Worm (Caenorhabditis elegans): Measurements from ENCODE around the gene F52H3.11.

The F52H3.11 gene

DNA sequence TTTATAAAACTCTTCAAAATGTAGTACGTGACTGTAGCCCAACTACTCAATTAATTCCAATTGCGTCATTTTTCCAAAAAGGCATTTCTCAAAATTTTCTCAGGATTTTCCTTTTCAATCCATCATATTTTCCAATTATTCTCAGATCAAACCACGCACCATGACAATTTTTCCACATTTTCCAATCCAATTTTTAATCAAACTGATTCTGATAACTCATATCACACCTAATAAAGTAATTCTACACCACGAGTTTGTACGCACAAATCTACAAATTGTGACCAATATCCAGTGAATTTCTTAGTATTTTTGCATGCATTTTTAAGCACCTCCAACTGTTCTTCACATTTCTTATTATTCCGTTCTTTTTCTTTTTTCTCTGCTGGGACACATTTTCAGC, 6.5 kb upstream of the F52H3.11 start:
- TF ChIP-seq T22C8.4 (GFP tag; IDR thresholded peaks at IDR 0.05) (no peak), ztf-23 (GFP tag; IDR thresholded peaks at IDR 0.05) (no peak), flt-1 (GFP tag; IDR thresholded peaks at IDR 0.05) (no peak), ref-1 (GFP tag; conservative IDR thresholded peaks at IDR 0.05) (no peak), cog-1 (tag; optimal IDR thresholded peaks at IDR 0.05) (no peak), ztf-29 (GFP tag; IDR thresholded peaks at IDR 0.05) (no peak), tab-1 (GFP tag; IDR thresholded peaks at IDR 0.05) (no peak), klf-2 (GFP tag; conservative IDR thresholded peaks at IDR 0.05) (no peak), med-1 (GFP tag; optimal IDR thresholded peaks at IDR 0.05; ENCODE audit: insufficient read depth) (no peak)

ce11 chrII:10048568-10048967, 3.6 kb upstream of the F52H3.11 start, which contains the start of gene flp-4:
Gene flp-4, plus strand, starts transcription at chrII:10048868.
- TF ChIP-seq tab-1 (GFP tag; IDR thresholded peaks at IDR 0.05) (no peak), med-1 (GFP tag; optimal IDR thresholded peaks at IDR 0.05; ENCODE audit: insufficient read depth) (no peak), ztf-29 (GFP tag; IDR thresholded peaks at IDR 0.05) (no peak), ref-1 (GFP tag; conservative IDR thresholded peaks at IDR 0.05) (no peak), ztf-23 (GFP tag; IDR thresholded peaks at IDR 0.05) (no peak), cog-1 (tag; optimal IDR thresholded peaks at IDR 0.05) (no peak), flt-1 (GFP tag; IDR thresholded peaks at IDR 0.05) (no peak), T22C8.4 (GFP tag; IDR thresholded peaks at IDR 0.05) (no peak), klf-2 (GFP tag; conservative IDR thresholded peaks at IDR 0.05) (no peak)

ce11 chrII:10045670-10046069, 707 bp upstream of the F52H3.11 start:
- TF ChIP-seq T22C8.4 (GFP tag; IDR thresholded peaks at IDR 0.05) (no peak), tab-1 (GFP tag; IDR thresholded peaks at IDR 0.05) (no peak), ztf-29 (GFP tag; IDR thresholded peaks at IDR 0.05) (no peak), cog-1 (tag; optimal IDR thresholded peaks at IDR 0.05) (no peak), flt-1 (GFP tag; IDR thresholded peaks at IDR 0.05) (no peak), ztf-23 (GFP tag; IDR thresholded peaks at IDR 0.05) (no peak), klf-2 (GFP tag; conservative IDR thresholded peaks at IDR 0.05) (no peak)

DNA sequence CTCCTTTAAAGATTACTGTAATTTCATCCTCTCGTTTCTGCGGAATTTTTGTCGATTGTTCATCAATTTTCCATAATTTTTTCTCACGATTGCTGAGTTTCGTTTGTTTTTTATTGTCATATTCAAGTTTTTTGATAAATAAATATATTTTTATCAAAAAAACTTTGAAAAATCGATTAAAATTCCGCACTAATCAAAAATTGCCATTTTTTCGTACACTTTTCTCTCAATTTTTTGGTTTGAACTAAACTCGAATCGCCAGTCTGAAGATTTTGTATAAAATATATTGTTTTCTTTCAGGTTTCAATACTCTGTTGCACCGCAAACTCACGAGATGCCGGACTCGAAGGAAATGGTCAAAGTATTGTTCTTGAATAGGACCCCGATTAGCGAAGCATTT, 4.1 kb downstream of the F52H3.11 start, which contains the start of gene ogr-2:
Gene ogr-2 (plus strand): TSS at position 301 of the 400 bp plus-strand sequence.
- TF ChIP-seq ztf-23 (GFP tag; IDR thresholded peaks at IDR 0.05) (no peak), T22C8.4 (GFP tag; IDR thresholded peaks at IDR 0.05) (no peak), ref-1 (GFP tag; conservative IDR thresholded peaks at IDR 0.05) (no peak), tab-1 (GFP tag; IDR thresholded peaks at IDR 0.05) (no peak), klf-2 (GFP tag; conservative IDR thresholded peaks at IDR 0.05) (no peak), med-1 (GFP tag; optimal IDR thresholded peaks at IDR 0.05; ENCODE audit: insufficient read depth) (no peak), cog-1 (tag; optimal IDR thresholded peaks at IDR 0.05) (no peak), ztf-29 (GFP tag; IDR thresholded peaks at IDR 0.05) (no peak)

DNA sequence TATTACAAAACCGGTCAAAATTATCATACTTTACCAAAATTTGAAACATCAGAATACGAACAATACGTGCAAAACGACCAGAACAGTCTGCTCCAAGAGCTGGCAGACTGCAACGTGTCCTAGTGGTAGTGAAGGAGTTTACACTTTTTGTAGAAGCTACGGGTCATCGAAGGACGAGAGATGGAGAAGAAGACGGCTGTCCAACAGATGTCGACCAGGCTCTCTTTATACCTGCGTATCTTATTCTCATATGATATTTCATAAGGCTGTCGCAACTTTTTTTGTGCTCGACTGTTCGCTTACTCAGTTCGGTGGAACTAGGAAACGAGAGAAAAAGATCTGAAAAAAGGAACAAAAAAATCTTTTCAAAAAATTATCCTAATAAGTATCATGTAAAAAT, 5.2 kb downstream of the F52H3.11 start, which contains the start of gene let-268:
Gene let-268 (minus strand): TSS at position 182 of the 400 bp plus-strand sequence.
- TF ChIP-seq med-1 (GFP tag; optimal IDR thresholded peaks at IDR 0.05; ENCODE audit: insufficient read depth), result no peak
- TF ChIP-seq flt-1 (GFP tag; IDR thresholded peaks at IDR 0.05), result no peak
- TF ChIP-seq ztf-29 (GFP tag; IDR thresholded peaks at IDR 0.05), result no peak
- TF ChIP-seq klf-2 (GFP tag; conservative IDR thresholded peaks at IDR 0.05), result no peak

ce11 chrII:10035425-10035824, 9.5 kb downstream of the F52H3.11 start:
- TF ChIP-seq T22C8.4 (GFP tag; IDR thresholded peaks at IDR 0.05) (no peak), cog-1 (tag; optimal IDR thresholded peaks at IDR 0.05) (no peak)

DNA sequence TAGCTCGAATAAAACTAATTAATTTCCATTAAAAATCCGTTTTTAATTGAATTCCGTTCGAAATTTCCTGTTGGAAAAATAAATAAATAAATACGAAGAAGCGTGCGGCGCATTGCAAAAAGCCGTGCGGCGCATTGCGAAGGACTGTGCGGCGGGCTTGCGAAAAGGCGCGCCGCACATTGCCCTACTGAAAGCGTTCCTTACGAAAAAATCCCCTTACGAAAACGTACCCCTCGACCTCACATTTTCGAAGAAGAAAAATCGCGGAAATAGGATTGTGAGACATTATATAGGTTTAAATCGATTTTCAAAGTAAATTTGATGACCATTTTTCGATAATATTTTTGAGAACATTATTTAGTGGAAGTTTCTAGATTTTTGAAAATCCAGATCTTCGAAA, 10.2 kb downstream of the F52H3.11 start:
- TF ChIP-seq tab-1 (GFP tag; IDR thresholded peaks at IDR 0.05), result 0 out of 2 replicates have a peak, but pooled peaks have one; percentile 40
- peak; percentile 73 for TF ChIP-seq ztf-23 (GFP tag; IDR thresholded peaks at IDR 0.05)
- TF ChIP-seq klf-2 (GFP tag; conservative IDR thresholded peaks at IDR 0.05), result peak; percentile 88
- peak; percentile 78; the same call in 1 of the 2 replicates for TF ChIP-seq flt-1 (GFP tag; IDR thresholded peaks at IDR 0.05)

ce11 chrII:10033163-10033871, 11.6 kb downstream of the F52H3.11 start, which contains the start of gene mtcu-2:
Gene mtcu-2, minus strand, starts transcription at chrII:10033213.
- TF ChIP-seq klf-2 (GFP tag; conservative IDR thresholded peaks at IDR 0.05) (peak; percentile 91), tab-1 (GFP tag; IDR thresholded peaks at IDR 0.05) (peak; percentile 79), ref-1 (GFP tag; conservative IDR thresholded peaks at IDR 0.05) (peak; percentile 56; the same call in 1 of the 2 replicates), T22C8.4 (GFP tag; IDR thresholded peaks at IDR 0.05) (peak; percentile 79), ztf-29 (GFP tag; IDR thresholded peaks at IDR 0.05) (peak; percentile 91), flt-1 (GFP tag; IDR thresholded peaks at IDR 0.05) (peak; percentile 94), ztf-23 (GFP tag; IDR thresholded peaks at IDR 0.05) (peak; percentile 98)

DNA sequence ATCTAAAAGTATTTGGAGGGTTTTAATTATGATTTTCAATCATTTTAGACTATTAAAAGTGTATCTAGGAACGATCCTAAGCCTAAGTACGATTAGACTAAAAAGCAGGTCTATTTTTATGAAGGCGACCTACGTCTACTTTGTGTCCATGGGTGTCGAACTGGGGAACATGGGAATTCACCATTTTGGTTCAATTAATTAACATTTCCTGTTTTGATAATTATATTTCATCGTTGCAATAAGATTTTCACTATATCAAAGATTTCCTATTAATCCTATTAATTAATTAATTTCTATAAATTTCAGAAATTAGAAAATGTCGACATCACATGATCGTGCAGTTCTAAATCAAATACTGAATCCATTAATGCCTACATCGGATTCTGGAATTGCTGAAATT, 15.1 kb downstream of the F52H3.11 start, which contains the start of gene ttc-36:
Gene ttc-36 (plus strand): TSS at position 301 of the 400 bp plus-strand sequence.
- no peak for TF ChIP-seq ztf-29 (GFP tag; IDR thresholded peaks at IDR 0.05)
- no peak for TF ChIP-seq T22C8.4 (GFP tag; IDR thresholded peaks at IDR 0.05)
- no peak for TF ChIP-seq ref-1 (GFP tag; conservative IDR thresholded peaks at IDR 0.05)
- TF ChIP-seq flt-1 (GFP tag; IDR thresholded peaks at IDR 0.05), result no peak
- TF ChIP-seq ztf-23 (GFP tag; IDR thresholded peaks at IDR 0.05), result no peak
- no peak for TF ChIP-seq med-1 (GFP tag; optimal IDR thresholded peaks at IDR 0.05; ENCODE audit: insufficient read depth)
- no peak for TF ChIP-seq klf-2 (GFP tag; conservative IDR thresholded peaks at IDR 0.05)
- TF ChIP-seq tab-1 (GFP tag; IDR thresholded peaks at IDR 0.05), result no peak

ce11 chrII:10029044-10029443, 15.9 kb downstream of the F52H3.11 start:
- TF ChIP-seq klf-2 (GFP tag; conservative IDR thresholded peaks at IDR 0.05) (no peak), ref-1 (GFP tag; conservative IDR thresholded peaks at IDR 0.05) (no peak), med-1 (GFP tag; optimal IDR thresholded peaks at IDR 0.05; ENCODE audit: insufficient read depth) (no peak), ztf-29 (GFP tag; IDR thresholded peaks at IDR 0.05) (no peak), tab-1 (GFP tag; IDR thresholded peaks at IDR 0.05) (no peak), T22C8.4 (GFP tag; IDR thresholded peaks at IDR 0.05) (no peak), ztf-23 (GFP tag; IDR thresholded peaks at IDR 0.05) (no peak), flt-1 (GFP tag; IDR thresholded peaks at IDR 0.05) (no peak), cog-1 (tag; optimal IDR thresholded peaks at IDR 0.05) (no peak)
